Worm (Caenorhabditis elegans): ENCODE data around the gene T19H12.6.

Gene T19H12.6

DNA sequence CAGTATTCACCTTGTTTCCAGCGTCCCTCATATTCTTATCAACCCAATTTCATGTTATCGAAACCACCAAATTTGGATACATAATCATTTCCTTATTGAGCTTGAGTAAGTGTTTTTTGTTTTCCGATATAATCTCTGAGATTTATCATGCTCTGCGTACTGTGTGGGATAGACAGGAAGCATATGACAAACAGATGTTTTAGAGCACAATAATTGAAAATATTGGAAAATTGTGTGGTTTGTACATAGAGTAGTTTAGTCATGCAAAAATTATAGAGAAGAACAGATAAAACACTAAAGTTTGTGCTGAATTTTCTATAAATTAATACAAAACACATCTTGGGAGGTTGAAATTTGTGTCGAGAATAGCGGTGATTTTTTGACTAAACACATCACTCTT lies 8.8 kb downstream of the T19H12.6 start:
- peak; percentile 77 for TF ChIP-seq fkh-4 (tag; optimal IDR thresholded peaks at IDR 0.05; ENCODE audit: borderline replicate concordance)
- TF ChIP-seq aha-1 (tag; optimal IDR thresholded peaks at IDR 0.05), result no peak
- peak; percentile 94 for TF ChIP-seq dsc-1 (tag; optimal IDR thresholded peaks at IDR 0.05)
- no peak for TF ChIP-seq swsn-7 (tag; optimal IDR thresholded peaks at IDR 0.05)
- TF ChIP-seq C16A3.4 (tag; optimal IDR thresholded peaks at IDR 0.05), result no peak

- TF ChIP-seq fkh-8 (tag; optimal IDR thresholded peaks at IDR 0.05) (peak; percentile 52), lin-14 (GFP tag; optimal IDR thresholded peaks at IDR 0.05) (peak; percentile 21), unc-86 (tag; optimal IDR thresholded peaks at IDR 0.05) (peak; percentile 18), sup-37 (GFP tag; optimal IDR thresholded peaks at IDR 0.05) (no peak), ceh-63 (GFP tag; optimal IDR thresholded peaks at IDR 0.05) (no peak), dsc-1 (tag; optimal IDR thresholded peaks at IDR 0.05) (peak; percentile 32), hlh-4 (tag; optimal IDR thresholded peaks at IDR 0.05) (peak; percentile 59), nhr-71 (tag; optimal IDR thresholded peaks at IDR 0.05) (peak; percentile 46)
Observed at ce11 chrV:4867535-4867934, 10.0 kb downstream of the T19H12.6 start.

DNA sequence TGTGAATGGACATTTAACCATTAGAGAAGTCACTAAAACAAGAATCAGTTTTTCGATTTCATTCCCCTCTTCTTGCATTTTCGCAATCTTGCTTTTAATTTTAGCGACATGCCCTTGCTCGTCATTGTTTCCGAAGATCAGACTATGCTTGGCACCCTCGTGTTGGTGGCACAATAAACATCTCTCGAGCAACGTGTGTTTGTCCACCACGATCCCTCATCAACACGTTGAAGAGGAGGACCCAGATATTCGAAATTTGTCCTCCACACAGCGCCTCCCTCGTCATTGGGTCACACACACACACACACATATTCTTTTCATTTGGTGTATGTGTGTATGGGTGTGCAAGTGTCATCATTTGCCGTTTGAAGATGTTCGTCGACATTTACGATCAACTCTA lies 12.1 kb downstream of the T19H12.6 start, which contains the start of gene srd-32:
Gene srd-32, plus strand, starts transcription at position 301 of the 400 bp plus-strand sequence.
- TF ChIP-seq nhr-11 (tag; optimal IDR thresholded peaks at IDR 0.05) (no peak), tbx-2 (tag; optimal IDR thresholded peaks at IDR 0.05) (no peak), C04F5.9 (tag; optimal IDR thresholded peaks at IDR 0.05) (no peak), dsc-1 (tag; optimal IDR thresholded peaks at IDR 0.05) (peak; percentile 68), pag-3 (tag; optimal IDR thresholded peaks at IDR 0.05; ENCODE audit: borderline replicate concordance, insufficient read depth) (no peak)

DNA sequence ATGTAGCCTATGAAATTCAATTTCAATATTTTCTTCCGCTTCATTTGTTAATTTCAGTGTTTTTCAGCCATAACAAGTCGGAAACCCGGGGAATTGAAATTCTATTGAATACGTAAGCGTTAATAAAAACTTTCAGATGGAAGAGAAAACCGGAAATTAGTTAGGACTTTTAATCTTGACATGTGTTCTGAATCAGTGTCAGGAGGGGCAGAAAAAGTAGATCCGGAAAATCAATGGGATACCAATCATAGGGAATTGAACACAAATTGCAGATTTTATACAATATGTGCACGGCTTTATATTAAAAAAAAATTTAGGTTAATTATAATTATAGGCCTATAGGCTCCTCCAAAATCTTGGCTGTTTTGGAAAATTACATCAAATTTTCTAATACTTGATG lies 13.2 kb downstream of the T19H12.6 start:
- TF ChIP-seq nhr-90 (tag; optimal IDR thresholded peaks at IDR 0.05; ENCODE audit: poor library complexity) (no peak), nhr-20 (tag; optimal IDR thresholded peaks at IDR 0.05) (no peak), snpc-4 (tag; optimal IDR thresholded peaks at IDR 0.05) (no peak), aly-2 (tag; optimal IDR thresholded peaks at IDR 0.05) (no peak), fkh-8 (tag; optimal IDR thresholded peaks at IDR 0.05) (peak; percentile 4), lin-35 (GFP tag; optimal IDR thresholded peaks at IDR 0.05) (no peak), ceh-82 (tag; optimal IDR thresholded peaks at IDR 0.05) (no peak), efl-3 (GFP tag; optimal IDR thresholded peaks at IDR 0.05) (no peak), zag-1 (tag; optimal IDR thresholded peaks at IDR 0.05) (no peak), dsc-1 (tag; optimal IDR thresholded peaks at IDR 0.05) (peak; percentile 92), pag-3 (tag; optimal IDR thresholded peaks at IDR 0.05; ENCODE audit: borderline replicate concordance, insufficient read depth) (no peak), C16A3.4 (tag; optimal IDR thresholded peaks at IDR 0.05) (no peak), lsy-2 (tag; optimal IDR thresholded peaks at IDR 0.05) (no peak), nhr-28 (tag; optimal IDR thresholded peaks at IDR 0.05) (no peak), grh-1 (GFP tag; IDR thresholded peaks at IDR 0.05) (no peak), efl-1 (optimal IDR thresholded peaks at IDR 0.05) (no peak), efl-1 (GFP tag; optimal IDR thresholded peaks at IDR 0.05 in 1 of 2) (no peak), xbp-1 (tag; optimal IDR thresholded peaks at IDR 0.05) (no peak), nhr-11 (tag; optimal IDR thresholded peaks at IDR 0.05) (no peak), ztf-4 (tag; optimal IDR thresholded peaks at IDR 0.05) (no peak), pqm-1 (tag; optimal IDR thresholded peaks at IDR 0.05) (no peak), isw-1 (GFP tag; IDR thresholded peaks at IDR 0.05) (no peak), fkh-4 (tag; optimal IDR thresholded peaks at IDR 0.05; ENCODE audit: borderline replicate concordance) (peak; percentile 78), zip-4 (GFP tag; optimal IDR thresholded peaks at IDR 0.05) (no peak)

ce11 chrV:4862737-4863136 lies 14.8 kb downstream of the T19H12.6 start, which contains the start of gene C37H5.13:
Gene C37H5.13, minus strand, starts transcription at chrV:4862965.
- no peak for TF ChIP-seq nhr-47 (tag; optimal IDR thresholded peaks at IDR 0.05)
- peak; percentile 27 for TF ChIP-seq nhr-77 (tag; optimal IDR thresholded peaks at IDR 0.05)
- peak; percentile 18 for TF ChIP-seq ztf-4 (tag; optimal IDR thresholded peaks at IDR 0.05)
- TF ChIP-seq lir-3 (tag; optimal IDR thresholded peaks at IDR 0.05; ENCODE audit: poor library complexity), result no peak
- TF ChIP-seq nhr-20 (tag; optimal IDR thresholded peaks at IDR 0.05), result peak; percentile 53
- no peak for TF ChIP-seq ceh-63 (GFP tag; optimal IDR thresholded peaks at IDR 0.05)
- no peak for TF ChIP-seq tlp-1 (tag; optimal IDR thresholded peaks at IDR 0.05)
- no peak for TF ChIP-seq nhr-237 (tag; optimal IDR thresholded peaks at IDR 0.05)
- TF ChIP-seq nhr-71 (tag; optimal IDR thresholded peaks at IDR 0.05), result peak; percentile 49
- peak; percentile 31 for TF ChIP-seq snu-23 (GFP tag; optimal IDR thresholded peaks at IDR 0.05)
- TF ChIP-seq nhr-85 (tag), result peak; percentile 50
- TF ChIP-seq hlh-4 (tag; optimal IDR thresholded peaks at IDR 0.05), result no peak
- no peak for TF ChIP-seq xbp-1 (tag; optimal IDR thresholded peaks at IDR 0.05)
- TF ChIP-seq lin-14 (GFP tag; optimal IDR thresholded peaks at IDR 0.05), result peak; percentile 73
- TF ChIP-seq efl-3 (GFP tag; optimal IDR thresholded peaks at IDR 0.05), result no peak
- peak; percentile 21 for TF ChIP-seq mep-1 (tag; optimal IDR thresholded peaks at IDR 0.05)
- TF ChIP-seq Y116A8C.19 (tag; optimal IDR thresholded peaks at IDR 0.05; ENCODE audit: borderline replicate concordance), result no peak
- TF ChIP-seq nhr-19 (GFP tag; conservative IDR thresholded peaks at IDR 0.05), result no peak
- TF ChIP-seq irx-1 (tag; optimal IDR thresholded peaks at IDR 0.05), result no peak
- peak; percentile 1 for TF ChIP-seq C16A3.4 (tag; optimal IDR thresholded peaks at IDR 0.05)
- TF ChIP-seq lin-35 (GFP tag; optimal IDR thresholded peaks at IDR 0.05), result peak in 1 of 2 experiments; percentile 32
- TF ChIP-seq sup-37 (GFP tag; optimal IDR thresholded peaks at IDR 0.05), result no peak
